Fruit fly (Drosophila melanogaster) whole organism, embryonic: ENCODE measurements around the gene udt.

Experiments used
- Awh ChIP-seq: fragments of 200-800 bp; sonication (Bioruptor generic); IDR thresholded peaks from 2 replicates; pipeline ENCODE4, ENCODE4 v1.3.6; 2022; ENCODE audit warnings: missing biosample characterization, missing genetic modification characterization
- CG10147 ChIP-seq: fragments of 200-800 bp; sonication (Bioruptor generic); optimal IDR thresholded peaks from 2 replicates; lab custom pipeline; 2019; ENCODE audit warnings: missing biosample characterization, mild to moderate bottlenecking, missing genetic modification characterization, moderate library complexity
- CG10274 ChIP-seq: fragments of 200-800 bp; sonication (Bioruptor generic); optimal IDR thresholded peaks from 3 replicates; lab custom pipeline; 2017; ENCODE audit warnings: missing biosample characterization, mild to moderate bottlenecking, missing genetic modification characterization
- CG10565 ChIP-seq: fragments of 200-800 bp; sonication (Bioruptor generic); optimal IDR thresholded peaks from 3 replicates; lab custom pipeline; 2016; ENCODE audit warnings: missing biosample characterization, mild to moderate bottlenecking, missing genetic modification characterization
- CG11696 ChIP-seq: fragments of 200-800 bp; sonication (Bioruptor generic); IDR thresholded peaks from 2 replicates; pipeline ENCODE4 v1.3.6; 2022; ENCODE audit warnings: missing biosample characterization, missing genetic modification characterization
- CG1529 ChIP-seq: fragments of 200-800 bp; sonication (Bioruptor generic); optimal IDR thresholded peaks from 3 replicates; lab custom pipeline; 2018; ENCODE audit warnings: missing biosample characterization, missing genetic modification characterization
- CG15514 ChIP-seq: fragments of 200-800 bp; sonication (Bioruptor generic); optimal IDR thresholded peaks from 3 replicates; lab custom pipeline; 2017; ENCODE audit warnings: missing biosample characterization, missing genetic modification characterization, mild to moderate bottlenecking, moderate library complexity, missing genetic modification reagents
- CG17359 ChIP-seq: fragments of 200-800 bp; sonication (Bioruptor generic); optimal IDR thresholded peaks from 3 replicates; lab custom pipeline; 2018; ENCODE audit warnings: missing biosample characterization, mild to moderate bottlenecking, missing genetic modification characterization, moderate library complexity
- CG18011 ChIP-seq: fragments of 200-800 bp; sonication (Bioruptor generic); optimal IDR thresholded peaks from 2 replicates; lab custom pipeline; 2017; ENCODE audit warnings: missing biosample characterization, missing genetic modification characterization, mild to moderate bottlenecking, moderate library complexity, missing genotype
- CG18262 ChIP-seq: fragments of 200-800 bp; optimal IDR thresholded peaks from 3 replicates; lab custom pipeline; 2019; ENCODE audit warnings: missing biosample characterization, mild to moderate bottlenecking, missing genetic modification characterization, moderate library complexity
- CG18599 ChIP-seq: fragments of 200-800 bp; sonication (Bioruptor generic); optimal IDR thresholded peaks from 3 replicates; lab custom pipeline; 2017; ENCODE audit warnings: missing biosample characterization, missing genetic modification characterization, mild to moderate bottlenecking, moderate library complexity, missing genetic modification reagents
- CG18619 ChIP-seq: fragments of 200-800 bp; sonication (Bioruptor generic); optimal IDR thresholded peaks from 3 replicates; lab custom pipeline; 2017; ENCODE audit warnings: missing biosample characterization, mild to moderate bottlenecking, missing genetic modification characterization
- CG2120 ChIP-seq: fragments of 200-800 bp; sonication (Bioruptor generic); optimal IDR thresholded peaks from 3 replicates; lab custom pipeline; 2016; ENCODE audit warnings: missing biosample characterization, missing genetic modification characterization
- CG32532 ChIP-seq: fragments of 200-800 bp; sonication (Bioruptor generic); IDR thresholded peaks from 2 replicates; pipeline ENCODE4 v1.3.6; 2022; ENCODE audit warnings: missing biosample characterization, missing genetic modification characterization
- CG3407 ChIP-seq: fragments of 200-800 bp; sonication (Bioruptor generic); optimal IDR thresholded peaks from 2 replicates; lab custom pipeline; 2018; ENCODE audit warnings: missing biosample characterization, mild to moderate bottlenecking, missing genetic modification characterization
- CG34376 ChIP-seq: fragments of 200-800 bp; sonication (Bioruptor generic); optimal IDR thresholded peaks from 2 replicates; lab custom pipeline; 2018; ENCODE audit warnings: missing biosample characterization, mild to moderate bottlenecking, missing genetic modification characterization
- CG4854 ChIP-seq: fragments of 200-800 bp; sonication (Bioruptor generic); optimal IDR thresholded peaks from 2 replicates; lab custom pipeline; 2016; ENCODE audit warnings: missing biosample characterization, missing genetic modification characterization, inconsistent platforms
- CG6272 ChIP-seq: fragments of 200-800 bp; sonication (Bioruptor generic); IDR thresholded peaks from 2 replicates; pipeline ENCODE4 v1.3.6; 2022; ENCODE audit warnings: missing biosample characterization, missing genetic modification characterization
- CG7745 ChIP-seq: fragments of 200-800 bp; sonication (Bioruptor generic); optimal IDR thresholded peaks from 2 replicates; lab custom pipeline; 2018; ENCODE audit warnings: missing biosample characterization, mild to moderate bottlenecking, missing genetic modification characterization, moderate library complexity
- CG7963 ChIP-seq: fragments of 200-800 bp; sonication (Bioruptor generic); IDR thresholded peaks from 3 replicates; pipeline ENCODE4 v1.3.6; 2022; ENCODE audit warnings: missing biosample characterization, missing genetic modification characterization; ENCODE audit not compliant: partially characterized antibody
- CG8089 ChIP-seq: fragments of 200-800 bp; sonication (Bioruptor generic); optimal IDR thresholded peaks from 3 replicates; lab custom pipeline; 2016; ENCODE audit warnings: missing biosample characterization, missing genetic modification characterization
- ERR ChIP-seq: fragments of 200-800 bp; sonication (Bioruptor generic); optimal IDR thresholded peaks from 2 replicates; lab custom pipeline; 2016; ENCODE audit warnings: missing biosample characterization, missing genetic modification characterization
- Pdp1 ChIP-seq, 2 experiments: fragments of 200-800 bp; sonication (Bioruptor generic); optimal IDR thresholded peaks; 3 replicates each; lab custom pipeline; 2016; ENCODE audit warnings: missing biosample characterization in 2 of 2, missing genetic modification characterization in 2 of 2, mild to moderate bottlenecking in 1 of 2, moderate library complexity in 1 of 2
- az2 ChIP-seq: fragments of 200-800 bp; sonication (Bioruptor generic); optimal IDR thresholded peaks from 3 replicates; lab custom pipeline; 2016; ENCODE audit warnings: missing biosample characterization, missing genetic modification characterization
- cad ChIP-seq: fragments of >200 bp; optimal IDR thresholded peaks from 2 replicates; lab custom pipeline; 2017; ENCODE audit warnings: missing biosample characterization, missing genetic modification characterization
- cato ChIP-seq: fragments of 200-800 bp; sonication (Bioruptor generic); optimal IDR thresholded peaks from 2 replicates; lab custom pipeline; 2016; ENCODE audit warnings: missing biosample characterization, missing genetic modification characterization, borderline replicate concordance
- chif ChIP-seq, 2 experiments: fragments of 200-800 bp; sonication (Bioruptor generic); optimal IDR thresholded peaks; 3 replicates each; lab custom pipeline; 2016; ENCODE audit warnings: missing biosample characterization in 2 of 2, missing genetic modification characterization in 2 of 2
- chinmo ChIP-seq: fragments of 200-800 bp; sonication (Bioruptor generic); IDR thresholded peaks from 4 replicates; pipeline ENCODE4 v1.3.6; 2022; ENCODE audit warnings: missing biosample characterization, missing genetic modification characterization; ENCODE audit not compliant: partially characterized antibody
- crp ChIP-seq, 2 experiments: fragments of 200-800 bp; sonication (Bioruptor generic); optimal IDR thresholded peaks; 2 replicates in 1 of 2; 3 replicates in 1 of 2; lab custom pipeline; 2017; ENCODE audit warnings: missing biosample characterization in 2 of 2, missing genetic modification characterization in 2 of 2, mild to moderate bottlenecking in 1 of 2, moderate library complexity in 1 of 2
- dati ChIP-seq: fragments of 200-800 bp; sonication (Bioruptor generic); IDR thresholded peaks from 2 replicates; pipeline ENCODE4 v1.3.6; 2022; ENCODE audit warnings: missing biosample characterization, missing genetic modification characterization
- eyg ChIP-seq: fragments of 200-800 bp; sonication (Bioruptor generic); optimal IDR thresholded peaks from 3 replicates; lab custom pipeline; 2016; ENCODE audit warnings: missing biosample characterization, missing genetic modification characterization
- fu2 ChIP-seq: fragments of 200-800 bp; sonication (Bioruptor generic); optimal IDR thresholded peaks from 2 replicates; lab custom pipeline; 2016; ENCODE audit warnings: missing biosample characterization, missing genetic modification characterization
- gcm ChIP-seq: fragments of 200-800 bp; sonication (Bioruptor generic); optimal IDR thresholded peaks from 2 replicates; lab custom pipeline; 2019; ENCODE audit warnings: missing biosample characterization, mild to moderate bottlenecking, missing genetic modification characterization, moderate library complexity
- gem ChIP-seq: fragments of 200-800 bp; sonication (Bioruptor generic); optimal IDR thresholded peaks from 2 replicates; lab custom pipeline; 2019; ENCODE audit warnings: missing biosample characterization, mild to moderate bottlenecking, missing genetic modification characterization, moderate library complexity
- gro ChIP-seq: fragments of 200-800 bp; sonication (Bioruptor generic); optimal IDR thresholded peaks from 2 replicates; lab custom pipeline; 2016; ENCODE audit warnings: missing biosample characterization, missing genetic modification characterization
- kay ChIP-seq: fragments of 200-800 bp; sonication (Bioruptor generic); optimal IDR thresholded peaks from 2 replicates; lab custom pipeline; 2016; ENCODE audit warnings: missing biosample characterization, missing genetic modification characterization
- klu ChIP-seq: fragments of 200-800 bp; sonication (Bioruptor generic); IDR thresholded peaks from 2 replicates; pipeline ENCODE4 v1.3.6; 2022; ENCODE audit warnings: missing biosample characterization, missing genetic modification characterization
- lola ChIP-seq, 3 experiments: fragments of >200 bp in 2 of 3; fragments of 200-800 bp in 1 of 3; sonication (Bioruptor generic) in 1 of 3; optimal IDR thresholded peaks; 2 replicates each; lab custom pipeline; 2017 to 2019; ENCODE audit warnings: missing biosample characterization in 3 of 3, missing genetic modification characterization in 3 of 3, mild to moderate bottlenecking in 1 of 3, moderate library complexity in 1 of 3
- lov ChIP-seq, 2 experiments: fragments of 200-800 bp in 1 of 2; fragments of >200 bp in 1 of 2; sonication (Bioruptor generic) in 1 of 2; IDR thresholded peaks in 1 of 2; optimal IDR thresholded peaks in 1 of 2; 2 replicates in 1 of 2; 3 replicates in 1 of 2; pipeline versions ENCODE4 v1.3.6 to Lab custom; 2017 to 2022; ENCODE audit warnings: missing biosample characterization in 1 of 2, missing genetic modification characterization in 1 of 2
- oc ChIP-seq: fragments of 200-800 bp; sonication (Bioruptor generic); optimal IDR thresholded peaks from 2 replicates; lab custom pipeline; 2018; ENCODE audit warnings: missing biosample characterization, mild to moderate bottlenecking, missing genetic modification characterization, moderate library complexity
- phol ChIP-seq: fragments of 200-800 bp; sonication (Bioruptor generic); optimal IDR thresholded peaks from 3 replicates; lab custom pipeline; 2018; ENCODE audit warnings: missing biosample characterization, mild to moderate bottlenecking, missing genetic modification characterization, moderate library complexity
- pnt ChIP-seq: fragments of 200-800 bp; sonication (Bioruptor generic); optimal IDR thresholded peaks from 3 replicates; lab custom pipeline; 2016; ENCODE audit warnings: missing biosample characterization, missing genetic modification characterization
- prd ChIP-seq, 3 experiments: fragments of >200 bp in 2 of 3; fragments of 200-800 bp in 1 of 3; sonication (Bioruptor generic) in 1 of 3; optimal IDR thresholded peaks in 2 of 3; IDR thresholded peaks in 1 of 3; 2 replicates in 2 of 3; 3 replicates in 1 of 3; pipeline versions ENCODE4 v1.3.6 to Lab custom; 2017 to 2022; ENCODE audit warnings: missing biosample characterization in 1 of 3, missing genetic modification characterization in 1 of 3
- sim ChIP-seq: fragments of 200-800 bp; sonication (Bioruptor generic); IDR thresholded peaks from 2 replicates; pipeline ENCODE4 v1.3.6; 2022; ENCODE audit warnings: missing biosample characterization, missing genetic modification characterization
- sisA ChIP-seq: fragments of 200-800 bp; sonication (Bioruptor generic); IDR thresholded peaks from 2 replicates; pipeline ENCODE4 v1.3.6; 2022; ENCODE audit warnings: missing biosample characterization, missing genetic modification characterization
- sob ChIP-seq: fragments of 200-800 bp; sonication (Bioruptor generic); IDR thresholded peaks from 2 replicates; pipeline ENCODE4 v1.3.6; 2022; ENCODE audit warnings: missing biosample characterization, missing genetic modification characterization
- ssp ChIP-seq: fragments of 200-800 bp; sonication (Bioruptor generic); IDR thresholded peaks from 2 replicates; pipeline ENCODE4 v1.3.6; 2022; ENCODE audit warnings: missing biosample characterization, missing genetic modification characterization
- vnd ChIP-seq: fragments of 200-800 bp; sonication (Bioruptor generic); IDR thresholded peaks from 3 replicates; pipeline ENCODE4 v1.3.6; 2022; ENCODE audit warnings: missing biosample characterization, missing genetic modification characterization; ENCODE audit not compliant: partially characterized antibody
- zf30C ChIP-seq: fragments of 200-800 bp; sonication (Bioruptor generic); optimal IDR thresholded peaks from 3 replicates; lab custom pipeline; 2018; ENCODE audit warnings: missing biosample characterization, mild to moderate bottlenecking, missing genetic modification characterization

Gene udt

dm6 chr3R:23728086-23728485 is 35.0 kb downstream of the udt start (continued):
- TF ChIP-seq CG18599 (no peak), gem (no peak), CG15514 (peak; percentile 28), CG1529 (GFP tag; lab: Kevin White, UChicago) (no peak), chif (GFP tag; optimal IDR thresholded peaks at IDR 0.05; lab: Kevin White, UChicago) (no peak), gro (GFP tag; lab: Kevin White, UChicago) (no peak), CG7745 (tag; lab: Kevin White, UChicago) (no peak), CG8089 (GFP tag; lab: Kevin White, UChicago) (no peak), prd (optimal IDR thresholded peaks at IDR 0.05; lab: Kevin White, UChicago) (no peak), prd (GFP tag; IDR thresholded peaks at IDR 0.05; lab: Robert Waterston, UW) (no peak), chinmo (GFP tag; lab: Robert Waterston, UW) (no peak), ERR (no peak), eyg (GFP tag; lab: Kevin White, UChicago) (no peak), CG3407 (GFP tag; lab: Kevin White, UChicago) (no peak), CG11696 (GFP tag; lab: Robert Waterston, UW) (no peak), pnt (no peak), kay (GFP tag; lab: Kevin White, UChicago) (no peak), CG10565 (no peak), zf30C (GFP tag; lab: Kevin White, UChicago) (no peak), dati (no peak), cad (GFP tag; lab: Kevin White, UChicago) (no peak), Awh (GFP tag; lab: Robert Waterston, UW) (no peak), ssp (no peak), CG32532 (GFP tag; lab: Robert Waterston, UW) (0 out of 2 replicates have a peak, but pooled peaks have one; percentile 18), Pdp1 (GFP tag; optimal IDR thresholded peaks at IDR 0.05; lab: Kevin White, UChicago) (no peak), phol (tag; lab: Kevin White, UChicago) (no peak), fu2 (no peak), az2 (no peak), CG4854 (GFP tag; lab: Kevin White, UChicago) (no peak), CG18011 (GFP tag; lab: Kevin White, UChicago) (no peak), CG10274 (GFP tag; lab: Kevin White, UChicago) (no peak), CG2120 (GFP tag; lab: Kevin White, UChicago) (no peak), CG18619 (GFP tag; lab: Kevin White, UChicago) (no peak), CG18262 (tag; lab: Kevin White, UChicago) (no peak), vnd (no peak), sim (GFP tag; lab: Robert Waterston, UW) (no peak), oc (tag; lab: Kevin White, UChicago) (no peak), lola (GFP tag; optimal IDR thresholded peaks at IDR 0.05; lab: Kevin White, UChicago) (no peak), gcm (GFP tag; lab: Kevin White, UChicago) (no peak), CG10147 (GFP tag; lab: Kevin White, UChicago) (no peak), lov (optimal IDR thresholded peaks at IDR 0.05; lab: Kevin White, UChicago) (no peak), lov (GFP tag; IDR thresholded peaks at IDR 0.05; lab: Robert Waterston, UW) (no peak), cato (GFP tag; lab: Kevin White, UChicago) (no peak), sisA (GFP tag; lab: Robert Waterston, UW) (no peak), sob (GFP tag; lab: Robert Waterston, UW) (0 out of 2 replicates have a peak, but pooled peaks have one; percentile 6), CG6272 (no peak), CG34376 (no peak), klu (no peak), CG7963 (GFP tag; lab: Robert Waterston, UW) (no peak), crp (GFP tag; optimal IDR thresholded peaks at IDR 0.05; lab: Kevin White, UChicago) (no peak), CG17359 (tag; lab: Kevin White, UChicago) (no peak)
